Worm (Caenorhabditis elegans): Measurements from ENCODE around the gene K07E3.1.

- no peak for TF ChIP-seq R02D3.7 (tag; optimal IDR thresholded peaks at IDR 0.05)
- TF ChIP-seq lsy-2 (tag; optimal IDR thresholded peaks at IDR 0.05), result peak in 1 of 2 experiments; percentile 13
- TF ChIP-seq skn-1 (tag; optimal IDR thresholded peaks at IDR 0.05), result no peak
- no peak for TF ChIP-seq lin-39 (tag; optimal IDR thresholded peaks at IDR 0.05)
- TF ChIP-seq ztf-11 (tag; optimal IDR thresholded peaks at IDR 0.05), result no peak
- TF ChIP-seq nhr-12 (tag; optimal IDR thresholded peaks at IDR 0.05), result no peak
- no peak for TF ChIP-seq crh-2 (tag; optimal IDR thresholded peaks at IDR 0.05)
- TF ChIP-seq C34F6.9 (tag; optimal IDR thresholded peaks at IDR 0.05), result no peak
- TF ChIP-seq snpc-4 (tag; optimal IDR thresholded peaks at IDR 0.05), result no peak
- TF ChIP-seq ceh-82 (tag; optimal IDR thresholded peaks at IDR 0.05), result no peak
- no peak for TF ChIP-seq ztf-1 (GFP tag; conservative IDR thresholded peaks at IDR 0.05)
- TF ChIP-seq nhr-77 (tag; optimal IDR thresholded peaks at IDR 0.05), result no peak
These were observed 49.8 kb downstream of the K07E3.1 start for ce11 chrX:8160016-8160415.

Data from whole organism, L2 larva.